Fruit fly (Drosophila melanogaster) whole organism, embryonic: ENCODE measurements around the gene CG32650.
A peak's percentile ranks its signal among the peaks of the same experiment; 100 is the strongest.

Experiments used
- Atf-2 ChIP-seq: fragments of 200-800 bp; sonication (Bioruptor generic); optimal IDR thresholded peaks from 2 replicates; lab custom pipeline; 2016; ENCODE audit warnings: missing biosample characterization, missing genetic modification characterization
- B-H2 ChIP-seq: fragments of 200-800 bp; sonication (Bioruptor generic); optimal IDR thresholded peaks from 2 replicates; lab custom pipeline; 2018; ENCODE audit warnings: missing biosample characterization, mild to moderate bottlenecking, missing genetic modification characterization
- CG1024 ChIP-seq: fragments of 200-800 bp; sonication (Bioruptor generic); IDR thresholded peaks from 2 replicates; pipeline ENCODE4 v1.3.6; 2022; ENCODE audit warnings: missing biosample characterization, missing genetic modification characterization
- CG10959 ChIP-seq: fragments of 200-800 bp; sonication (Bioruptor generic); IDR thresholded peaks from 2 replicates; pipeline ENCODE4 v1.3.6; 2022; ENCODE audit warnings: missing biosample characterization, missing genetic modification characterization
- CG11504 ChIP-seq: fragments of 200-800 bp; sonication (Bioruptor generic); optimal IDR thresholded peaks from 3 replicates; lab custom pipeline; 2019; ENCODE audit warnings: missing biosample characterization, mild to moderate bottlenecking, missing genetic modification characterization, moderate library complexity
- CG12391 ChIP-seq: fragments of 200-800 bp; sonication (Bioruptor generic); optimal IDR thresholded peaks from 3 replicates; lab custom pipeline; 2018; ENCODE audit warnings: missing biosample characterization, mild to moderate bottlenecking, missing genetic modification characterization, moderate library complexity
- CG13424 ChIP-seq: fragments of 200-800 bp; sonication (Bioruptor generic); optimal IDR thresholded peaks from 2 replicates; lab custom pipeline; 2019; ENCODE audit warnings: missing biosample characterization, mild to moderate bottlenecking, missing genetic modification characterization, moderate library complexity
- CG14667 ChIP-seq: fragments of 200-800 bp; sonication (Bioruptor generic); IDR thresholded peaks from 2 replicates; pipeline ENCODE4 v1.3.6; 2022; ENCODE audit warnings: missing biosample characterization, missing genetic modification characterization
- CG15269 ChIP-seq: fragments of 200-800 bp; sonication (Bioruptor generic); optimal IDR thresholded peaks from 2 replicates; lab custom pipeline; 2018; ENCODE audit warnings: missing biosample characterization, mild to moderate bottlenecking, missing genetic modification characterization, moderate library complexity
- CG2678 ChIP-seq: fragments of 200-800 bp; sonication (Bioruptor generic); optimal IDR thresholded peaks from 3 replicates; lab custom pipeline; 2019; ENCODE audit warnings: missing biosample characterization, mild to moderate bottlenecking, missing genetic modification characterization, moderate library complexity
- CG31441 ChIP-seq: fragments of 200-800 bp; sonication (Bioruptor generic); IDR thresholded peaks from 2 replicates; pipeline ENCODE4 v1.3.6; 2022; ENCODE audit warnings: missing biosample characterization, missing genetic modification characterization
- CG3407 ChIP-seq: fragments of 200-800 bp; sonication (Bioruptor generic); optimal IDR thresholded peaks from 2 replicates; lab custom pipeline; 2018; ENCODE audit warnings: missing biosample characterization, mild to moderate bottlenecking, missing genetic modification characterization
- CG4854 ChIP-seq: fragments of 200-800 bp; sonication (Bioruptor generic); optimal IDR thresholded peaks from 2 replicates; lab custom pipeline; 2016; ENCODE audit warnings: missing biosample characterization, missing genetic modification characterization, inconsistent platforms
- CG6689 ChIP-seq: fragments of 200-800 bp; sonication (Bioruptor generic); IDR thresholded peaks from 2 replicates; pipeline ENCODE4 v1.3.6; 2022; ENCODE audit warnings: missing biosample characterization, missing genetic modification characterization
- CG7357 ChIP-seq: fragments of 200-800 bp; sonication (Bioruptor generic); IDR thresholded peaks from 3 replicates; pipeline ENCODE4 v1.3.6; 2022; ENCODE audit warnings: missing biosample characterization, missing genetic modification characterization
- CG7556 ChIP-seq: fragments of 200-800 bp; sonication (Bioruptor generic); optimal IDR thresholded peaks from 2 replicates; lab custom pipeline; 2017; ENCODE audit warnings: missing biosample characterization, mild to moderate bottlenecking, missing genetic modification characterization
- Chrac-16 ChIP-seq: fragments of 200-800 bp; sonication (Bioruptor generic); optimal IDR thresholded peaks from 3 replicates; lab custom pipeline; 2016; ENCODE audit warnings: missing biosample characterization, missing genetic modification characterization
- D19A ChIP-seq: fragments of 200-800 bp; optimal IDR thresholded peaks from 3 replicates; lab custom pipeline; 2019; ENCODE audit warnings: missing biosample characterization, mild to moderate bottlenecking, missing genetic modification characterization, moderate library complexity
- Hr3 ChIP-seq: fragments of 200-800 bp; sonication (Bioruptor generic); optimal IDR thresholded peaks from 3 replicates; lab custom pipeline; 2016; ENCODE audit warnings: missing biosample characterization, missing genetic modification characterization
- Hr51 ChIP-seq, 2 experiments: fragments of 200-800 bp; sonication (Bioruptor generic); optimal IDR thresholded peaks; 2 replicates in 1 of 2; 3 replicates in 1 of 2; lab custom pipeline; 2016 to 2018; ENCODE audit warnings: missing biosample characterization in 2 of 2, missing genetic modification characterization in 2 of 2, mild to moderate bottlenecking in 1 of 2, moderate library complexity in 1 of 2
- MESR4 ChIP-seq: fragments of 200-800 bp; sonication (Bioruptor generic); optimal IDR thresholded peaks from 2 replicates; lab custom pipeline; 2018; ENCODE audit warnings: missing biosample characterization, mild to moderate bottlenecking, missing genetic modification characterization, moderate library complexity
- Med ChIP-seq: fragments of 200-800 bp; sonication (Bioruptor generic); peaks from one replicate; lab custom pipeline; 2016; ENCODE audit warnings: missing biosample characterization, missing genetic modification characterization, mild to moderate bottlenecking, inconsistent platforms, moderate library complexity
- Myb ChIP-seq: fragments of 200-800 bp; sonication (Bioruptor generic); optimal IDR thresholded peaks from 2 replicates; lab custom pipeline; 2016; ENCODE audit warnings: missing biosample characterization, missing genetic modification characterization
- Oli ChIP-seq: fragments of 200-800 bp; sonication (Bioruptor generic); optimal IDR thresholded peaks from 2 replicates; lab custom pipeline; 2018; ENCODE audit warnings: missing biosample characterization, mild to moderate bottlenecking, missing genetic modification characterization, moderate library complexity
- ac ChIP-seq: fragments of 200-800 bp; sonication (Bioruptor generic); optimal IDR thresholded peaks from 3 replicates; lab custom pipeline; 2017; ENCODE audit warnings: missing biosample characterization, mild to moderate bottlenecking, missing genetic modification characterization
- az2 ChIP-seq: fragments of 200-800 bp; sonication (Bioruptor generic); optimal IDR thresholded peaks from 3 replicates; lab custom pipeline; 2016; ENCODE audit warnings: missing biosample characterization, missing genetic modification characterization
- fd3F ChIP-seq: fragments of 200-800 bp; sonication (Bioruptor generic); optimal IDR thresholded peaks from 2 replicates; lab custom pipeline; 2018; ENCODE audit warnings: missing biosample characterization, mild to moderate bottlenecking, missing genetic modification characterization, moderate library complexity
- fd96Cb ChIP-seq: fragments of 200-800 bp; sonication (Bioruptor generic); optimal IDR thresholded peaks from 2 replicates; lab custom pipeline; 2018; ENCODE audit warnings: missing biosample characterization, mild to moderate bottlenecking, missing genetic modification characterization, moderate library complexity
- gce ChIP-seq: fragments of 200-800 bp; sonication (Bioruptor generic); IDR thresholded peaks from 3 replicates; pipeline ENCODE4 v1.3.6; 2022; ENCODE audit warnings: missing biosample characterization, missing genetic modification characterization
- gsb-n ChIP-seq: fragments of 200-800 bp; sonication (Bioruptor generic); optimal IDR thresholded peaks from 3 replicates; lab custom pipeline; 2018; ENCODE audit warnings: missing biosample characterization, mild to moderate bottlenecking, missing genetic modification characterization
- knrl ChIP-seq: fragments of 200-800 bp; sonication (Bioruptor generic); IDR thresholded peaks from 3 replicates; pipeline ENCODE4 v1.3.6; 2022; ENCODE audit warnings: missing biosample characterization, missing genetic modification characterization; ENCODE audit not compliant: partially characterized antibody
- lola ChIP-seq, 3 experiments: fragments of >200 bp in 2 of 3; fragments of 200-800 bp in 1 of 3; sonication (Bioruptor generic) in 1 of 3; optimal IDR thresholded peaks; 2 replicates each; lab custom pipeline; 2017 to 2019; ENCODE audit warnings: missing biosample characterization in 3 of 3, missing genetic modification characterization in 3 of 3, mild to moderate bottlenecking in 1 of 3, moderate library complexity in 1 of 3
- lov ChIP-seq, 2 experiments: fragments of 200-800 bp in 1 of 2; fragments of >200 bp in 1 of 2; sonication (Bioruptor generic) in 1 of 2; IDR thresholded peaks in 1 of 2; optimal IDR thresholded peaks in 1 of 2; 2 replicates in 1 of 2; 3 replicates in 1 of 2; pipeline versions ENCODE4 v1.3.6 to Lab custom; 2017 to 2022; ENCODE audit warnings: missing biosample characterization in 1 of 2, missing genetic modification characterization in 1 of 2
- nerfin-1 ChIP-seq: fragments of 200-800 bp; sonication (Bioruptor generic); optimal IDR thresholded peaks from 3 replicates; lab custom pipeline; 2019; ENCODE audit warnings: missing biosample characterization, mild to moderate bottlenecking, missing genetic modification characterization, moderate library complexity
- phol ChIP-seq: fragments of 200-800 bp; sonication (Bioruptor generic); optimal IDR thresholded peaks from 3 replicates; lab custom pipeline; 2018; ENCODE audit warnings: missing biosample characterization, mild to moderate bottlenecking, missing genetic modification characterization, moderate library complexity
- pros ChIP-seq: fragments of 200-800 bp; sonication (Bioruptor generic); optimal IDR thresholded peaks from 3 replicates; lab custom pipeline; 2019; ENCODE audit warnings: missing biosample characterization, mild to moderate bottlenecking, missing genetic modification characterization, moderate library complexity
- psq ChIP-seq: fragments of 200-800 bp; sonication (Bioruptor generic); optimal IDR thresholded peaks from 2 replicates; lab custom pipeline; 2017; ENCODE audit warnings: missing biosample characterization, missing genetic modification characterization
- ranshi ChIP-seq: fragments of 200-800 bp; sonication (Bioruptor generic); IDR thresholded peaks from 2 replicates; pipeline ENCODE4 v1.3.6; 2022; ENCODE audit warnings: missing biosample characterization, missing genetic modification characterization
- row ChIP-seq: fragments of 200-800 bp; sonication (Bioruptor generic); IDR thresholded peaks from 3 replicates; pipeline ENCODE4 v1.3.6; 2022; ENCODE audit warnings: missing biosample characterization, missing genetic modification characterization
- sc ChIP-seq, 3 experiments: fragments of >200 bp in 2 of 3; fragments of 200-800 bp in 1 of 3; sonication (Bioruptor generic) in 1 of 3; optimal IDR thresholded peaks; 2 replicates in 2 of 3; 3 replicates in 1 of 3; lab custom pipeline; 2017; ENCODE audit warnings: mild to moderate bottlenecking in 1 of 3, missing biosample characterization in 1 of 3, missing genetic modification characterization in 1 of 3, missing genetic modification reagents in 1 of 3
- sob ChIP-seq: fragments of 200-800 bp; sonication (Bioruptor generic); IDR thresholded peaks from 2 replicates; pipeline ENCODE4 v1.3.6; 2022; ENCODE audit warnings: missing biosample characterization, missing genetic modification characterization
- vfl ChIP-seq: fragments of 200-800 bp; sonication (Bioruptor generic); optimal IDR thresholded peaks from 2 replicates; lab custom pipeline; 2016; ENCODE audit warnings: missing biosample characterization, missing genetic modification characterization
- zen2 ChIP-seq: fragments of 200-800 bp; sonication (Bioruptor generic); IDR thresholded peaks from 3 replicates; pipeline ENCODE4 v1.3.6; 2022; ENCODE audit warnings: missing biosample characterization, missing genetic modification characterization; ENCODE audit not compliant: partially characterized antibody

Gene CG32650

DNA sequence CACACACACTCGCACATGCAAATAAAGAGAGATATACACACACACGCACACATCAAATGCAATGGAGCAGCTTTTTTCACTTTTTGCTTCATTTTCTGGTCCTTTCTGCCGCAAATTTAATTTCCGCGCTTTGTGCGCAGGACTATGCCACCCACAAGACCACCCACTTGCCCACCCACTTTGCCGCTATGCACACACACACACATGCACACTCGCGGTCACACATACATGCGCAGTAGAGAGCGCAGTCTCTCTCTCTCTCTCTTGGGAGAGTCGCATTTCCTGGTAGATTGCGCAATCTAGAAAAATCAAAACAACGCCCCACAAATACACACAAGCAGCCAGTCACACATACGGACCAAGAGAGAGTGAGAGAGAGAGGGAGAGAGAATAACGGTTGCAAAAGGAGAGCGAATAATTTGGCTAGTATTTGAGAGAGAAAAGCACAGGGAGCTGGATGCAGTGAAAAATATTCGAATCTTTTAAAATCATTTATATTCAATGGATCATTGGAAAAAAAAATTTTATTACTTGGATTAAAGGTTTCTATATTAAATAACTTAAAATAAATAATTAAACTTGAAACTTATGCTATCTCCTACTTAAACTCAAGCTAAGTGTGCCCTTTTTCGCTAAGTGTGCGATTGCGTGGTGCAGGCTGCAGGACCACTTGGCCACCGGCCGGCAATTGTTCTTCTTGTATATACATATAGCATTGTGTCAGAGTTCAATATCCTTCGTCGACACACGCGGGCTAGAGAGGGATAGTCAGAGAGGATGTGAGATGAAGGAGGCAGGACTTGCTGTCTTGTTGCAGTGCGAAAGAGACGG is 27.2 kb upstream of the CG32650 start (continued):
- TF ChIP-seq ranshi (GFP tag; lab: Robert Waterston, UW), result peak; percentile 71; the same call in 1 of the 2 replicates
- TF ChIP-seq CG6689 (GFP tag; lab: Robert Waterston, UW), result peak; percentile 78
- TF ChIP-seq lola (GFP tag; optimal IDR thresholded peaks at IDR 0.05; lab: Kevin White, UChicago), result peak in 1 of 3 experiments; percentile 38
- no peak for TF ChIP-seq ac

- TF ChIP-seq CG14667 (GFP tag; lab: Robert Waterston, UW), result no peak
- TF ChIP-seq vfl (GFP tag; lab: Kevin White, UChicago), result no peak
- TF ChIP-seq Hr51 (GFP tag; optimal IDR thresholded peaks at IDR 0.05; lab: Kevin White, UChicago), result peak in 1 of 2 experiments; percentile 28
- TF ChIP-seq Med (GFP tag; lab: Kevin White, UChicago), result peak; percentile 69
- peak; percentile 55 for TF ChIP-seq phol (tag; lab: Kevin White, UChicago)
- peak; percentile 46 for TF ChIP-seq fd96Cb (tag; lab: Kevin White, UChicago)
- no peak for TF ChIP-seq CG7357 (GFP tag; lab: Robert Waterston, UW)
- no peak for TF ChIP-seq CG4854 (GFP tag; lab: Kevin White, UChicago)
- TF ChIP-seq Atf-2, result no peak
- TF ChIP-seq sc (optimal IDR thresholded peaks at IDR 0.05; lab: Kevin White, UChicago), result no peak
- peak; percentile 9 for TF ChIP-seq sc (GFP tag; optimal IDR thresholded peaks at IDR 0.05; lab: Kevin White, UChicago)
- TF ChIP-seq CG31441 (GFP tag; lab: Robert Waterston, UW), result peak; percentile 37
- TF ChIP-seq sob (GFP tag; lab: Robert Waterston, UW), result no peak
- TF ChIP-seq az2, result peak; percentile 23
- TF ChIP-seq CG10959 (GFP tag; lab: Robert Waterston, UW), result 0 out of 2 replicates have a peak, but pooled peaks have one; percentile 19
- TF ChIP-seq gsb-n (tag; lab: Kevin White, UChicago), result peak; percentile 34
- no peak for TF ChIP-seq knrl (GFP tag; lab: Robert Waterston, UW)
- no peak for TF ChIP-seq psq (GFP tag; lab: Kevin White, UChicago)
- TF ChIP-seq CG12391 (tag; lab: Kevin White, UChicago), result peak; percentile 39
- TF ChIP-seq D19A (tag; lab: Kevin White, UChicago), result peak; percentile 22
- peak; percentile 8 for TF ChIP-seq pros (GFP tag; lab: Kevin White, UChicago)
- TF ChIP-seq Oli, result peak; percentile 33
- 0 out of 3 replicates have a peak, but pooled peaks have one; percentile 20 for TF ChIP-seq gce (GFP tag; lab: Robert Waterston, UW)
- TF ChIP-seq MESR4 (GFP tag; lab: Kevin White, UChicago), result no peak
- peak in 1 of 3 experiments; percentile 39 for TF ChIP-seq lola (GFP tag; optimal IDR thresholded peaks at IDR 0.05; lab: Kevin White, UChicago)
- TF ChIP-seq CG3407 (GFP tag; lab: Kevin White, UChicago), result peak; percentile 22
- no peak for TF ChIP-seq CG15269 (tag; lab: Kevin White, UChicago)
- no peak for TF ChIP-seq Hr3 (GFP tag; lab: Kevin White, UChicago)
- no peak for TF ChIP-seq fd3F
- peak; percentile 37 for TF ChIP-seq CG7556 (GFP tag; lab: Kevin White, UChicago)
- peak; percentile 3 for TF ChIP-seq CG13424 (tag; lab: Kevin White, UChicago)
- TF ChIP-seq CG11504 (tag; lab: Kevin White, UChicago), result peak; percentile 63
- TF ChIP-seq nerfin-1, result peak; percentile 14
- TF ChIP-seq B-H2, result no peak
- TF ChIP-seq zen2 (GFP tag; lab: Robert Waterston, UW), result no peak
- peak; percentile 48 for TF ChIP-seq row (GFP tag; lab: Robert Waterston, UW)
- 0 out of 2 replicates have a peak, but pooled peaks have one; percentile 17 for TF ChIP-seq CG1024
- TF ChIP-seq lov (optimal IDR thresholded peaks at IDR 0.05; lab: Kevin White, UChicago), result no peak
- TF ChIP-seq lov (GFP tag; IDR thresholded peaks at IDR 0.05; lab: Robert Waterston, UW), result peak; percentile 48; the same call in 1 of the 3 replicates
- peak; percentile 52 for TF ChIP-seq CG2678 (tag; lab: Kevin White, UChicago)
- peak; percentile 25 for TF ChIP-seq Chrac-16 (GFP tag; lab: Kevin White, UChicago)
- no peak for TF ChIP-seq Myb (GFP tag; lab: Kevin White, UChicago)
These were observed 24.9 kb upstream of the CG32650 start for dm6 chrX:12923258-12923901.
